Fruit fly (Drosophila melanogaster): ENCODE measurements around the gene Polr3I.

- TF ChIP-seq psq (optimal IDR thresholded peaks at IDR 0.05): no peak
- no peak for TF ChIP-seq ttk (optimal IDR thresholded peaks at IDR 0.05)
- TF ChIP-seq h (optimal IDR thresholded peaks at IDR 0.05): no peak
Observed at dm6 chrX:16889510-16889909, 5.1 kb downstream of the Polr3I start, which contains the start of gene CG13002.
